Worm (Caenorhabditis elegans) whole organism, L4 larva: ENCODE data around the gene phy-4.

Experiments used
- ceh-28 ChIP-seq: fragments of 150-350 bp; optimal IDR thresholded peaks from 2 replicates; lab custom pipeline; 2014; ENCODE audit warnings: missing biosample characterization, missing genetic modification reagents, missing genetic modification characterization
- ceh-82 ChIP-seq: sonication (generic microtip); optimal IDR thresholded peaks from 2 replicates; lab custom pipeline; 2017; ENCODE audit warnings: missing biosample characterization, missing genetic modification characterization
- fos-1 ChIP-seq: fragments of 150-350 bp; optimal IDR thresholded peaks from 2 replicates; lab custom pipeline; 2014; ENCODE audit warnings: missing biosample characterization, missing genetic modification characterization
- jun-1 ChIP-seq: fragments of 150-350 bp; optimal IDR thresholded peaks from 2 replicates; lab custom pipeline; 2014; ENCODE audit warnings: missing biosample characterization, missing genetic modification reagents, missing genetic modification characterization
- mep-1 ChIP-seq: fragments of 150-350 bp; sonication (generic microtip); optimal IDR thresholded peaks from 3 replicates; lab custom pipeline; 2014; ENCODE audit warnings: missing biosample characterization, missing genetic modification characterization
- nhr-102 ChIP-seq: sonication (generic microtip); optimal IDR thresholded peaks from 2 replicates; lab custom pipeline; 2016; ENCODE audit warnings: mild to moderate bottlenecking, missing genetic modification characterization, moderate library complexity, missing compliant biosample characterization
- snpc-4 ChIP-seq: fragments of 150-350 bp; optimal IDR thresholded peaks from 2 replicates; lab custom pipeline; 2014; ENCODE audit warnings: missing biosample characterization, missing genetic modification characterization

DNA sequence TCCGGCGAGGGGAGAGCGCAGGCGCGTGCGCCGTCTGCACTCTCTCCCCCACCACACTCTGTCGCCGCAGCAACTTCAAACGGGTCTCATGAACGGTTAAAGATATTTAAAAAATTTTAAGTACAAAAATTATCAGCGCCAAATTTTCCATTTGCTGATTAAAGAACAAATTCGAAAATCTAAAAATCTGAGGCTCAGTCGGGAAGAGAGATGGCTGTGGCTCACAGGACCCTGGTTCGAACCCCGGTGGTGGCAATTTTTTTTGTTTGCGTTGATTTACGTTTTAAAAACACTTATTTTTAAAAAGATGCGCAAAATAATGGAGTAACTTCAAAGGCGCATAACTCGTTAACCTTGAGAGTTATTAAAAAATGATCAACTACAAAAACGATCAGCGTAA, 16.4 kb downstream of the phy-4 start:
- TF ChIP-seq ceh-28 (tag; lab: Kevin White, UChicago), result no peak
- TF ChIP-seq snpc-4 (tag; lab: Kevin White, UChicago), result no peak
- no peak for TF ChIP-seq jun-1 (tag; lab: Kevin White, UChicago)
- no peak for TF ChIP-seq nhr-102
- TF ChIP-seq mep-1, result no peak
- TF ChIP-seq fos-1, result no peak
- no peak for TF ChIP-seq ceh-82 (tag; lab: Kevin White, UChicago)
